Fruit fly (Drosophila melanogaster) S2 (cell line): ENCODE data around the gene Sirt6.

Experiments
- CG8478 ChIP-seq: fragments of >200 bp; optimal IDR thresholded peaks from 2 replicates; lab custom pipeline; 2018
- CTCF ChIP-seq, 2 experiments: fragments of >200 bp; optimal IDR thresholded peaks; 2 replicates each; lab custom pipeline; 2018

DNA sequence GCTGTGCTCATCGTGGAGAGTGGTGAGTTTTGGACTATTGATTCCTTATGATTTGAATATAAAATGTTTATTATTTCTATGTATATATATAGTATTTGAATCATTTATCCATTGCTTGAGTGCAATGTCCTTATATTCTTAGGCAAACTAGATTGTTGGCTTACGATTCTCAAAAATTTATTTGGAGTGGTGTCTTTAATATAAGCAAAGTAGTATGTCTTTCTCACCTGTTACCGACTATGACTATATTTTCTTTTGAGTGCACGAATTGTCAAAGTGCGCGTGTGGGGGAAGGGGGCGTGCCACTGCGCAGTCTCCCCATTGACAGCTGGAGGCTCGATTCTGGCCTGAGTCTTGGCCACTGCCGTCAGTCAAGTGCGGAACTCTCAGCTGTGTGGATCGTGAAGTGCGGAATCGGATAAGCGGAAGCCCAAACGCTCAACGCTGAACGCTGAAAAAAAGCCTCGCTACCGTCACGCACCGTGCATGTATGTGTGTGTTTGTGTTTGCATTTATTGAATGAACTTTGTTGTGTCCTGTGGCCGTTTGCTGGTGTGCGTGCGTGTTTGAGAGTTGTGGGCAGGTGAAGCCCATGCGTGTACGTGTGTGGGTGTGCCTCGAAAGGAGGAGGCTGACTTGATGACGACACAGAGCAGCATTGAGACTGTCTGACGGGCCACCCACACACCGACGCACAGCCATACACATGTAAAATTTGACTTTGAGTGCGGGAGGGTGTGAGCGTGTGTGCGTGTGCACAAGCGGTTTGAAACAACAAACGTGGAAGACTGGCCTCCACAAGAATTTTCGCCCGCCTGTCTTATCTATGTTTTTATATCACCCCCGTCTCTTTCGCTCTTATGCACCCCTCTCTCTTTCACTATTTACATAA lies 35.3 kb downstream of the Sirt6 start:
- no peak for TF ChIP-seq CG8478 (lab: Kevin White, UChicago)
- no peak for TF ChIP-seq CTCF (optimal IDR thresholded peaks at IDR 0.05; lab: Kevin White, UChicago)
